Worm (Caenorhabditis elegans) whole organism, late embryonic: ENCODE measurements around the gene sru-6.

Experiments used
- ama-1 ChIP-seq: fragments of 150-350 bp; optimal IDR thresholded peaks from 2 replicates; lab custom pipeline; 2014
- gmeb-2 ChIP-seq: sonication (generic microtip); optimal IDR thresholded peaks from 2 replicates; lab custom pipeline; 2016; ENCODE audit warnings: missing genetic modification characterization, inconsistent platforms, missing compliant biosample characterization
- madf-2 ChIP-seq: sonication (generic microtip); optimal IDR thresholded peaks from 2 replicates; lab custom pipeline; 2017; ENCODE audit warnings: missing genetic modification characterization, missing compliant biosample characterization

DNA sequence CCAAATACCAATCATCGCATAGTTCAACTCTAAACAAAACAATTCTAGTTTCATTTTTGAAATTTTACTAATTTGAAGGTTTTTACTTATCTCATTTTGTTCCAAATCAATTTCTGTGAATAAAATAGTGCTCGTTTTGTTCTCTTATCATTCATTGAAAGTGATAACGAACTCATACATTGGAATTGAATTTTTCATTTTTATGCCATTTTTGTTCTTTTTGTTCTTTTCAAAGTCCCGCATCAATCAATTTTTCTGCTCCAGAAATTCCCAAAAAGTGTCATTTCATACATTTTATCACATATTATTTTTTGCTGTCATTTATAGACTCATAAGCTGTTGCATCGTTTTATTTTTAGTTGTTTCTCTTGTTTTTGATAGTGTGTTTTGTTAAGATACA is 47.1 kb downstream of the sru-6 start:
- TF ChIP-seq madf-2 = no peak
- TF ChIP-seq ama-1 (lab: Kevin White, UChicago) = no peak
- no peak for TF ChIP-seq gmeb-2 (tag; lab: Kevin White, UChicago)
